Fruit fly (Drosophila melanogaster) whole organism, prepupa: ENCODE results near the gene CG43675.

Experiments used
- Blimp-1 ChIP-seq: fragments of 200-800 bp; sonication (Bioruptor generic); optimal IDR thresholded peaks from 3 replicates; lab custom pipeline; 2017; ENCODE audit warnings: missing biosample characterization, missing genetic modification characterization, mild to moderate bottlenecking, moderate library complexity, missing genetic modification reagents
- CG10631 ChIP-seq: fragments of 200-800 bp; sonication (Bioruptor generic); optimal IDR thresholded peaks from 2 replicates; lab custom pipeline; 2016; ENCODE audit warnings: missing biosample characterization, missing genetic modification characterization
- CG10669 ChIP-seq: fragments of 200-800 bp; sonication (Bioruptor generic); optimal IDR thresholded peaks from 3 replicates; lab custom pipeline; 2018; ENCODE audit warnings: missing biosample characterization, mild to moderate bottlenecking, missing genetic modification characterization, moderate library complexity
- CG11762 ChIP-seq: fragments of 200-800 bp; sonication (Bioruptor generic); optimal IDR thresholded peaks from 3 replicates; lab custom pipeline; 2016; ENCODE audit warnings: missing biosample characterization, missing genetic modification characterization; ENCODE audit not compliant: insufficient read depth
- CG15336 ChIP-seq: fragments of 200-800 bp; sonication (Bioruptor generic); IDR thresholded peaks from 2 replicates; pipeline ENCODE4 v1.3.6; 2022; ENCODE audit warnings: missing biosample characterization, missing genetic modification characterization
- CG1621 ChIP-seq: fragments of 200-800 bp; sonication (Bioruptor generic); optimal IDR thresholded peaks from 3 replicates; lab custom pipeline; 2018; ENCODE audit warnings: missing biosample characterization, mild to moderate bottlenecking, missing genetic modification characterization
- CG16779 ChIP-seq: fragments of 200-800 bp; sonication (Bioruptor generic); optimal IDR thresholded peaks from 3 replicates; lab custom pipeline; 2017; ENCODE audit warnings: missing biosample characterization, mild to moderate bottlenecking, missing genetic modification characterization
- CG4318 ChIP-seq: fragments of 200-800 bp; sonication (Bioruptor generic); optimal IDR thresholded peaks from 3 replicates; lab custom pipeline; 2017; ENCODE audit warnings: missing biosample characterization, mild to moderate bottlenecking, missing genetic modification characterization
- CG8119 ChIP-seq: fragments of 200-800 bp; sonication (Bioruptor generic); IDR thresholded peaks from 3 replicates; pipeline ENCODE4 v1.3.6; 2022; ENCODE audit warnings: missing biosample characterization, missing genetic modification characterization
- CG8319 ChIP-seq: fragments of 200-800 bp; sonication (Bioruptor generic); optimal IDR thresholded peaks from 3 replicates; lab custom pipeline; 2016; ENCODE audit warnings: missing biosample characterization, missing genetic modification characterization
- CG8632 ChIP-seq: fragments of 200-800 bp; sonication (Bioruptor generic); optimal IDR thresholded peaks from 3 replicates; lab custom pipeline; 2016; ENCODE audit warnings: missing biosample characterization, missing genetic modification characterization
- CG9139 ChIP-seq: fragments of 200-800 bp; sonication (Bioruptor generic); optimal IDR thresholded peaks from 3 replicates; lab custom pipeline; 2017; ENCODE audit warnings: missing biosample characterization, mild to moderate bottlenecking, missing genetic modification characterization
- Eip78C ChIP-seq: fragments of 200-800 bp; sonication (Bioruptor generic); peaks from one replicate; lab custom pipeline; 2016; ENCODE audit warnings: missing biosample characterization, missing genetic modification characterization
- Eip93F ChIP-seq: fragments of 200-800 bp; sonication (Bioruptor generic); optimal IDR thresholded peaks from 2 replicates; lab custom pipeline; 2016; ENCODE audit warnings: missing biosample characterization, mild to moderate bottlenecking, missing genetic modification characterization
- Hr38 ChIP-seq: sonication (Bioruptor generic); optimal IDR thresholded peaks from 2 replicates; lab custom pipeline; 2016; ENCODE audit warnings: missing biosample characterization, missing genetic modification characterization
- Hr39 ChIP-seq: fragments of 200-800 bp; sonication (Bioruptor generic); optimal IDR thresholded peaks from 2 replicates; lab custom pipeline; 2016; ENCODE audit warnings: missing biosample characterization, missing genetic modification characterization
- Lpt ChIP-seq: fragments of 200-800 bp; sonication (Bioruptor generic); optimal IDR thresholded peaks from 3 replicates; lab custom pipeline; 2016; ENCODE audit warnings: missing biosample characterization, missing genetic modification characterization
- Met ChIP-seq: fragments of 200-800 bp; sonication (Bioruptor generic); optimal IDR thresholded peaks from 3 replicates; lab custom pipeline; 2016; ENCODE audit warnings: missing biosample characterization, missing genetic modification characterization
- Sox102F ChIP-seq: fragments of 200-800 bp; sonication (Bioruptor generic); optimal IDR thresholded peaks from 2 replicates; lab custom pipeline; 2016; ENCODE audit warnings: missing biosample characterization, mild to moderate bottlenecking, missing genetic modification characterization
- Sox14 ChIP-seq: fragments of 200-800 bp; sonication (Bioruptor generic); optimal IDR thresholded peaks from 3 replicates; lab custom pipeline; 2016; ENCODE audit warnings: missing biosample characterization, missing genetic modification characterization
- esn ChIP-seq: fragments of 200-800 bp; sonication (Bioruptor generic); optimal IDR thresholded peaks from 2 replicates; lab custom pipeline; 2016; ENCODE audit warnings: missing biosample characterization, mild to moderate bottlenecking, missing genetic modification characterization, moderate library complexity
- fkh ChIP-seq: fragments of 200-800 bp; sonication (Bioruptor generic); optimal IDR thresholded peaks from 3 replicates; lab custom pipeline; 2017; ENCODE audit warnings: missing biosample characterization, mild to moderate bottlenecking, missing genetic modification characterization, moderate library complexity
- lz ChIP-seq: fragments of 200-800 bp; sonication (Bioruptor generic); optimal IDR thresholded peaks from 3 replicates; lab custom pipeline; 2016; ENCODE audit warnings: missing biosample characterization, missing genetic modification characterization
- net ChIP-seq: fragments of 200-800 bp; sonication (Bioruptor generic); optimal IDR thresholded peaks from 3 replicates; lab custom pipeline; 2016; ENCODE audit warnings: missing biosample characterization, missing genetic modification characterization
- spab ChIP-seq: fragments of 200-800 bp; sonication (Bioruptor generic); optimal IDR thresholded peaks from 2 replicates; lab custom pipeline; 2017; ENCODE audit warnings: missing biosample characterization, mild to moderate bottlenecking, missing genetic modification characterization, missing genetic modification reagents
- ss ChIP-seq, 2 experiments: fragments of 200-800 bp; sonication (Bioruptor generic); optimal IDR thresholded peaks; 2 replicates in 1 of 2; 3 replicates in 1 of 2; lab custom pipeline; 2017 to 2018; ENCODE audit warnings: mild to moderate bottlenecking in 2 of 2, missing biosample characterization in 2 of 2, missing genetic modification characterization in 2 of 2, moderate library complexity in 1 of 2
- vri ChIP-seq: fragments of 200-800 bp; sonication (Bioruptor generic); optimal IDR thresholded peaks from 3 replicates; lab custom pipeline; 2016; ENCODE audit warnings: missing biosample characterization, mild to moderate bottlenecking, missing genetic modification characterization

CG43675 gene

dm6 chr3R:9331861-9332260 lies 23.4 kb upstream of the CG43675 start, which contains the start of gene CG16749:
CG16749 (minus strand) TSS chr3R:9331885.
- TF ChIP-seq Sox102F (GFP tag; lab: Kevin White, UChicago) (no peak), CG9139 (GFP tag; lab: Kevin White, UChicago) (no peak), CG4318 (GFP tag; lab: Kevin White, UChicago) (no peak), vri (GFP tag; lab: Kevin White, UChicago) (no peak), CG10669 (no peak), CG15336 (GFP tag; lab: Robert Waterston, UW) (no peak), CG10631 (GFP tag; lab: Kevin White, UChicago) (no peak), Blimp-1 (no peak), CG16779 (tag; lab: Kevin White, UChicago) (no peak), Hr39 (GFP tag; lab: Kevin White, UChicago) (no peak), Eip78C (GFP tag; lab: Kevin White, UChicago) (no peak), CG1621 (tag; lab: Kevin White, UChicago) (no peak)

DNA sequence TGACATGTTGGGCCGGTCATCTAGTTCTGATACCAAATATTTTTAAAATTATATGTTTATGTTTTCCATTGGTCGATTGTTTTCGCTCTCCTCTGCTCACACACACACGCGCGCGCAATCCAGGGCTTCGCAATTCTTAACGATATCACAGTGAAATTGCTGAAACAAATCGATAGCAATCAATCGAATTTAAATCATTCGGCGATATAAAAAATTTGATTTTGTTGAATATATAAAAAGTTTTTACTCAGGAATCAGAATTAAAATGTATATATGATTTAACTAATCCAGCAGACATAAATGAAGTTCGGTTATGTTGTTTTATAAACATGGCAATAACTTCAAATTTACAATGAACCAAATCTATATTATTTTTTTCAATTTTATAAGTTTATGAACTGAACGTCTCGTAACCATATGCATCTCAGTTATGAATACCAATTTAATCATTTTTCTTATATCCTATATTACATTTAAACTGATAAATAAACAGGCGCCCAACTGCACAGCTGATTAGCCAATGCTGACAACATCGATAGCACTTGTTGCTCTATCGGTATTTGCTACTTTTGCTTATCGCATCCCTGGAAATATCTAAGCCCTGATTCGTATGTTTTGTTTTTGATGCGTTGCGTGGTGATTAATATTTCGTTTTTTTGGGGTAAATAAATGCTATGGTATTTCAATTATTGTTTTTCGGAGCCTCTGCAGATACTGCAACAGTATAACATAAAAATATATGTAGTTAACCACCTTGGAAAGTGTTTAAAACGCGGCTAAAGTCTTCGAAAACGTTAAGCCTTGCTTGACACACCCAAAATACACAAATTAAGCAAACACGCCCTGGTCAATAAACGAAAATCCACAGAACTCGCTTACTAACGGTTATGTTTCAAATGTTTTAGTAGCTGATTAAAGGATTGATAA lies 20.4 kb upstream of the CG43675 start, which contains the start of the genes Aduk and pasi2:
Aduk (minus strand) TSS at position 123 of the 927 bp plus-strand sequence.
pasi2 (plus strand) TSS at position 579 of the 927 bp plus-strand sequence.
- TF ChIP-seq CG15336 (GFP tag; lab: Robert Waterston, UW): no peak
- TF ChIP-seq CG8319 (GFP tag; lab: Kevin White, UChicago): no peak
- no peak for TF ChIP-seq lz (GFP tag; lab: Kevin White, UChicago)
- TF ChIP-seq net (GFP tag; lab: Kevin White, UChicago): no peak
- TF ChIP-seq Met (GFP tag; lab: Kevin White, UChicago): peak; percentile 20
- TF ChIP-seq Sox14: peak; percentile 19
- no peak for TF ChIP-seq Lpt (GFP tag; lab: Kevin White, UChicago)
- TF ChIP-seq CG4318 (GFP tag; lab: Kevin White, UChicago): no peak
- TF ChIP-seq Hr39 (GFP tag; lab: Kevin White, UChicago): no peak
- TF ChIP-seq vri (GFP tag; lab: Kevin White, UChicago): no peak
- no peak for TF ChIP-seq Hr38 (GFP tag; lab: Kevin White, UChicago)
- TF ChIP-seq fkh (GFP tag; lab: Kevin White, UChicago): peak; percentile 82
- TF ChIP-seq spab (GFP tag; lab: Kevin White, UChicago): no peak
- peak; percentile 36 for TF ChIP-seq Eip93F
- peak; percentile 63 for TF ChIP-seq Eip78C (GFP tag; lab: Kevin White, UChicago)
- TF ChIP-seq esn: peak; percentile 21

DNA sequence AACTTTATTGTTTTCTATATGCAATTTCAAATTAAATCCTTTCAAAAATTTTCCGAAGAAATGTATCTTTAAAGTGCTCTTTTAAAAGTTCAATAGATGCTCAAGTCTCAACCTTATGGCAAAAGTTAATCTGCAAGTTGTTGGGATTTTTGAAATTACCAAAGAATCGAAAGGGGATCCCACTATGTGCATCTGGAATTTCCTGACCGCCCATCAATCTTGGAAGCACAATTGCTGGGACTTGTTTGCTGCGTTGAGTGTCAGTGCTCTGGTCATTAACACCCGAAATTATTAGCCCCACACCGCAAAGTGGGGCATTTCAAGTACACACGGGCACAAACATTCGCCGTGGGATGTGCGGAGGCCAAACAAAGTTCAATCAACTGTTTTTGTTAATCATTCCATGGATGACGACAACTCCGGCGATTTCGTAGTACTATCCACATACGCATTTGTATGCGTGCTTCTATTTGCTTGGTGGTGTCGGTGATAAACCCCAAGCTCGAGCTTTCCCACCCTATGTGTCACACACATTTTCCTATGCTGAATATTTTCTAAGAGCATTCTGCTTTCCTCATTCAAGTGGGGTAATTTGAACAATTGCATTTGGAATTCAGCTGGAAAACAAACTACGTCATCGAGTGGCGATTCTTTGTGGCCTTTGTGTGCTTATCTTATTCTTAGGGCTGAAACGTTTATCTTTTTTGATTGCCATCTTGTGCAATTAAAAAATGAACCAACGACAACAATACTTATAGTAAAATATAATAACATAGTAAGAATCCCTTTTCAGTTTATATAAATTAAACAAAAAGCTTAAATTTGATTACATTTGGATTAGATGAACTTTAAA lies 17.7 kb upstream of the CG43675 start:
- TF ChIP-seq fkh (GFP tag; lab: Kevin White, UChicago): peak; percentile 74
- TF ChIP-seq vri (GFP tag; lab: Kevin White, UChicago): peak; percentile 58
- TF ChIP-seq Eip78C (GFP tag; lab: Kevin White, UChicago): peak; percentile 67
- TF ChIP-seq CG8632 (GFP tag; lab: Kevin White, UChicago): no peak

DNA sequence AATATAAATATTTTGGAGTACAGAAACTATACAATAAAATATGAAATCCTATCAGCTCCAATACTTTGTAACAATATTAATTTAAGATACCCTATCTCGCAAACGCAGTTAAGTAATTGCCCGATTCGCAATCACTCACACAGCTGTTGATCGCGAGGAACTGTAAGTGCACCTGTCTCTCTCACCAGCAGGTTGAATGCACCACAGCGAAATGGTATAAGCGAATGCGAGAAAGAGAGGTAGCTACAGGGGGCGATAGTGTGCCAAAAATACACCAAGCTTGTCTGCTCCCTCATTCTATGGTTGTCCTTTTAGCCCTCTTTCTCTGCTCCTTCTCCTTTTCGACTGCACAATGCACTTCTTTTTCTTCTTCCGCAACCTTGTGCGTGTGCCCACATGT lies 16.5 kb upstream of the CG43675 start:
- TF ChIP-seq CG11762 (GFP tag; lab: Kevin White, UChicago) (no peak), Sox14 (no peak), vri (GFP tag; lab: Kevin White, UChicago) (peak; percentile 91), ss (GFP tag; optimal IDR thresholded peaks at IDR 0.05; lab: Kevin White, UChicago) (peak in 1 of 2 experiments; percentile 48), CG8119 (GFP tag; lab: Robert Waterston, UW) (no peak), CG10669 (no peak), CG8632 (GFP tag; lab: Kevin White, UChicago) (no peak)
